Worm (Caenorhabditis elegans) whole organism, midembryonic: ENCODE results near the gene aagr-4.

Experiments
- T22C8.4 ChIP-seq: fragments of 200-800 bp; sonication (Bioruptor generic); IDR thresholded peaks from 2 replicates; pipeline ENCODE4 v1.3.6; 2022; ENCODE audit warnings: missing genetic modification characterization, missing compliant biosample characterization
- cog-1 ChIP-seq: sonication (generic microtip); optimal IDR thresholded peaks from 2 replicates; lab custom pipeline; 2016; ENCODE audit warnings: missing genetic modification characterization, missing compliant biosample characterization
- flt-1 ChIP-seq: fragments of 200-800 bp; sonication (Bioruptor generic); IDR thresholded peaks from 2 replicates; pipeline ENCODE4 v1.3.6; 2022; ENCODE audit warnings: missing genetic modification characterization, missing compliant biosample characterization
- klf-2 ChIP-seq: fragments of 200-800 bp; sonication (Bioruptor generic); conservative IDR thresholded peaks from 2 replicates; pipeline ENCODE4 v1.3.6; 2022; ENCODE audit warnings: missing genetic modification reagents, missing genetic modification characterization, missing compliant biosample characterization
- med-1 ChIP-seq: sonication (generic microtip); optimal IDR thresholded peaks from 2 replicates; lab custom pipeline; 2017; ENCODE audit warnings: missing genetic modification characterization, mild to moderate bottlenecking, missing compliant biosample characterization, antibody characterized with exemption, missing genetic modification reagents; ENCODE audit not compliant: insufficient read depth
- ref-1 ChIP-seq: fragments of 200-800 bp; sonication (Bioruptor generic); conservative IDR thresholded peaks from 2 replicates; pipeline ENCODE4 v1.3.6; 2022; ENCODE audit warnings: missing genetic modification reagents, missing genetic modification characterization, missing compliant biosample characterization
- tab-1 ChIP-seq: fragments of 200-800 bp; sonication (Bioruptor generic); IDR thresholded peaks from 2 replicates; pipeline ENCODE4 v1.3.6; 2022; ENCODE audit warnings: missing genetic modification characterization, missing compliant biosample characterization
- ztf-23 ChIP-seq: fragments of 200-800 bp; sonication (Bioruptor generic); IDR thresholded peaks from 2 replicates; pipeline ENCODE4 v1.3.6; 2022; ENCODE audit warnings: missing genetic modification reagents, missing genetic modification characterization, missing compliant biosample characterization
- ztf-29 ChIP-seq: fragments of 200-800 bp; sonication (Bioruptor generic); IDR thresholded peaks from 2 replicates; pipeline ENCODE4 v1.3.6; 2022; ENCODE audit warnings: missing genetic modification reagents, missing genetic modification characterization, missing compliant biosample characterization

aagr-4 gene

DNA sequence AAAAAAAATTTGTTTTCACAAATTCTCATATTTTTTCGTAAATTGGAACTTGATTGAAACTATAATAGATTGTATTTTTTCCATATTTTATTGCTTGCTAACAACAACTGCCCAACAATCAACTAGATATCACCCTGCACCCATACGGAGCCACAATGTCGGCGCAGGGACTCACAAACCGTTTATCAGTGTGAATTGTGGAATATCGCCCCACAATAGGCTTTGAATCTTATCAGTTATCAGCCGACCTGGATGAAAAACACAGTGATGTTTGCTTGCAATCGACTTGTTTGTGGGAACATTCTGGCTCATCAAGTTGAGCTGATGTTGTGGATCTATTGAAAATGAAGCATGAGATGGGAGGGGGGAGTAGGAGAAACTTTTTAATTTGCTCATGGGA is 21.4 kb upstream of the aagr-4 start:
- TF ChIP-seq klf-2 (GFP tag; lab: Robert Waterston, UW), result no peak
- TF ChIP-seq ztf-29, result no peak
- TF ChIP-seq T22C8.4 (GFP tag; lab: Robert Waterston, UW), result no peak
- no peak for TF ChIP-seq med-1 (GFP tag; lab: Kevin White, UChicago)
- TF ChIP-seq ztf-23 (GFP tag; lab: Robert Waterston, UW), result no peak
- TF ChIP-seq cog-1 (tag; lab: Kevin White, UChicago), result no peak
- no peak for TF ChIP-seq tab-1 (GFP tag; lab: Robert Waterston, UW)
- no peak for TF ChIP-seq ref-1
- TF ChIP-seq flt-1 (GFP tag; lab: Robert Waterston, UW), result no peak

ce11 chrX:440420-440819 is 20.0 kb upstream of the aagr-4 start:
- TF ChIP-seq flt-1 (GFP tag; lab: Robert Waterston, UW) (no peak), ztf-29 (no peak), tab-1 (GFP tag; lab: Robert Waterston, UW) (no peak), cog-1 (tag; lab: Kevin White, UChicago) (no peak), T22C8.4 (GFP tag; lab: Robert Waterston, UW) (no peak), ref-1 (no peak), med-1 (GFP tag; lab: Kevin White, UChicago) (no peak), ztf-23 (GFP tag; lab: Robert Waterston, UW) (no peak), klf-2 (GFP tag; lab: Robert Waterston, UW) (no peak)

DNA sequence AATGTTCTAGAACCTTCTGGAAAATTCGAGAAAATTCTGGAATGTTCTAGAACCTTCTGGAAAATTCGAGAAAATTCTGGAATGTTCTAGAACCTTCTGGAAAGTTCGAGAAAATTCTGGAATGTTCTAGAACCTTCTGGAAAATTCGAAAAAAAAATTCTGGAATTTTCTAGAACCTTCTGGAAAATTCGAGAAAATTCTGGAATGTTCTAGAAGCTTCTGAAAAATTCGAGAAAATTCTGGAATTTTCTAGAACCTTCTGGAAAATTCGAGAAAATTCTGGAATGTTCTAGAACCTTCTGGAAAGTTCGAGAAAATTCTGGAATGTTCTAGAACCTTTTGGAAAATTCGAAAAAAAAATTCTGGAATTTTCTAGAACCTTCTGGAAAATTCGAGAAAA is 17.0 kb upstream of the aagr-4 start:
- peak; percentile 82 for TF ChIP-seq flt-1 (GFP tag; lab: Robert Waterston, UW)

- TF ChIP-seq ztf-29, result no peak
- TF ChIP-seq ztf-23 (GFP tag; lab: Robert Waterston, UW), result no peak
- TF ChIP-seq flt-1 (GFP tag; lab: Robert Waterston, UW), result no peak
Measured at ce11 chrX:449820-450219, 10.6 kb upstream of the aagr-4 start, which contains the start of gene F52D1.2. Gene F52D1.2 (minus strand): TSS chrX:450212.

DNA sequence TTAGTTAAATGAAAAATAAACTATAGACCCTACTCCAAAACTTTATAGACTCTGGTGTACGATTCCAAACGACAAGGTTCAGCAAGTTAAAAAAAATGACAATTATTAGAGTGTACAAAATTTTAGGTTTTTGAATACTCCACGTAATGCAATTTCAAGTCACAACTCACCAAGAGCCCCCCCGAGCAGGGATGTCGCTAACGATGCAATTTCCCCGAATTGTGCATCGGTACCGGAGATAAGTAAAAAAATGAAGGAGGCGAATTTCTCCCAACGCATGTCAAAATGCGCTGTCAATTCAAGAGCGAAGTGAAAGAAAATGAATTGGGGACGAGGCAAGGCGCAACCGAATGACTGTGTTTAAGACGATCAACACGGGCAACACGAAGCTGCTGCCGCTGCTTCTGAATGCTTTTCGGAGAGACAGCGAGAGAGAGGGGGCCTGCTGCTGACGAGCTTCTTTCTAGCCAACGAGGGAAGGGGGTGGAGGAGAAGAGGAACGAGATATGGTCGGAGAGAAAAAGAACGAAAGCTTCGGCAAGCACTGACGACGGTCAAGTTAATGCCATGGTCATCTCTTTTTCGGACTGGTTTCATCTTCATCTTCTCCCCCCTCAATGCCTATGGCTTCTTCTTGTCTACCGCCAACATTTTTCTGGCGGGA is 3.2 kb upstream of the aagr-4 start, which contains the start of gene abu-12:
TSS of gene abu-12 (minus strand) at position 472 of the 664 bp plus-strand sequence.
- TF ChIP-seq klf-2 (GFP tag; lab: Robert Waterston, UW), result no peak
- TF ChIP-seq ztf-29, result no peak
- TF ChIP-seq T22C8.4 (GFP tag; lab: Robert Waterston, UW), result no peak

- TF ChIP-seq med-1 (GFP tag; lab: Kevin White, UChicago) (no peak), klf-2 (GFP tag; lab: Robert Waterston, UW) (no peak), ref-1 (no peak), ztf-23 (GFP tag; lab: Robert Waterston, UW) (no peak), tab-1 (GFP tag; lab: Robert Waterston, UW) (no peak), T22C8.4 (GFP tag; lab: Robert Waterston, UW) (no peak), cog-1 (tag; lab: Kevin White, UChicago) (no peak), flt-1 (GFP tag; lab: Robert Waterston, UW) (no peak), ztf-29 (no peak)
Measured at ce11 chrX:459316-459715, 1.1 kb upstream of the aagr-4 start.

- 0 out of 2 replicates have a peak, but pooled peaks have one; percentile 40 for TF ChIP-seq tab-1 (GFP tag; lab: Robert Waterston, UW)
- no peak for TF ChIP-seq flt-1 (GFP tag; lab: Robert Waterston, UW)
- TF ChIP-seq ztf-29, result no peak
Measured at ce11 chrX:461623-462022, 1.2 kb downstream of the aagr-4 start.

DNA sequence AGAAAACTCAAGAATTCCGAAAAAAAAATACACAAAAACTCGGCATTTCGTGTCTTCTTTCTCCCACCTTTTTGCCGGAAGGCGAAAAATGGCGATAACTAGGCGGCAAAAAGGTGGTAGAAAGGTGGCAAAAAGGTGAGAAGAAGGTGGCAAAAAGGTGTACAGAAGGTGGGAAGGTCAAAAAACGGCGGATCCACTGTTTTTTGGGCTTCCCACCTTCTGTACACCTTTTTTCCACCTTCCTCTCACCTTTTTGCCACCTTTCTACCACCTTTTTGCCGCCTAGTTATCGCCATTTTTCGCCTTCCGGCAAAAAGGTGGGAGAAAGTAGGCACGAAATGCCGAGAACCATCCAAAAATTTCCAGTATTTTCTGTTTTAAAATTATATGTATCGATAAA is 5.5 kb downstream of the aagr-4 start:
- 0 out of 2 replicates have a peak, but pooled peaks have one; percentile 9 for TF ChIP-seq T22C8.4 (GFP tag; lab: Robert Waterston, UW)
- TF ChIP-seq ztf-29, result peak; percentile 22; the same call in 1 of the 2 replicates
- peak; percentile 54; the same call in 1 of the 2 replicates for TF ChIP-seq tab-1 (GFP tag; lab: Robert Waterston, UW)
- 0 out of 2 replicates have a peak, but pooled peaks have one; percentile 43 for TF ChIP-seq flt-1 (GFP tag; lab: Robert Waterston, UW)
- peak; percentile 49; the same call in 1 of the 2 replicates for TF ChIP-seq ref-1
- peak; percentile 57; the same call in 1 of the 2 replicates for TF ChIP-seq klf-2 (GFP tag; lab: Robert Waterston, UW)
- TF ChIP-seq ztf-23 (GFP tag; lab: Robert Waterston, UW), result 0 out of 2 replicates have a peak, but pooled peaks have one; percentile 47

ce11 chrX:467338-467823 is 6.9 kb downstream of the aagr-4 start:
- no peak for TF ChIP-seq flt-1 (GFP tag; lab: Robert Waterston, UW)
- TF ChIP-seq T22C8.4 (GFP tag; lab: Robert Waterston, UW), result no peak
- no peak for TF ChIP-seq cog-1 (tag; lab: Kevin White, UChicago)
- no peak for TF ChIP-seq ztf-23 (GFP tag; lab: Robert Waterston, UW)

DNA sequence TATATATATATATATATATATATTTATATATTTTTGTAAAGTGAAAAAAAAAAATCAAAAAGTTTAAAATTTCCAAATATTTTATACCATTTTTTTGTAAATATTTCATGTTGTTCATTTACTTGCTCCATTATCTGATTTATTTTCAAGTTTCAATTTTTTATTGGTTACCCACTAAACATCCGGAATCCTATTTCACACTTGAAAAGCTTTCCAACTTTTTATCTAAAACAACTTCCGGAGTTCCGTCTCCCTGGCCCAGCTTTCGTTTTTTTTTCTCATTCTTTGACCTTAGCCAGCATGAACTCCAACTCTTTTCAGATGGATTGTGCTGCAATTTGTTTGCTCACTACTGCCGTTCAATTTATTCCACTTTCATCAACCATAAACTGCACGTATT is 15.8 kb downstream of the aagr-4 start, which contains the start of gene F38G1.3:
TSS of gene F38G1.3 (plus strand) at position 301 of the 400 bp plus-strand sequence.
- TF ChIP-seq ztf-29 (no peak), med-1 (GFP tag; lab: Kevin White, UChicago) (no peak), flt-1 (GFP tag; lab: Robert Waterston, UW) (no peak), ztf-23 (GFP tag; lab: Robert Waterston, UW) (no peak), ref-1 (no peak)
